Worm (Caenorhabditis elegans): Measurements from ENCODE around the gene C23H4.6.

DNA sequence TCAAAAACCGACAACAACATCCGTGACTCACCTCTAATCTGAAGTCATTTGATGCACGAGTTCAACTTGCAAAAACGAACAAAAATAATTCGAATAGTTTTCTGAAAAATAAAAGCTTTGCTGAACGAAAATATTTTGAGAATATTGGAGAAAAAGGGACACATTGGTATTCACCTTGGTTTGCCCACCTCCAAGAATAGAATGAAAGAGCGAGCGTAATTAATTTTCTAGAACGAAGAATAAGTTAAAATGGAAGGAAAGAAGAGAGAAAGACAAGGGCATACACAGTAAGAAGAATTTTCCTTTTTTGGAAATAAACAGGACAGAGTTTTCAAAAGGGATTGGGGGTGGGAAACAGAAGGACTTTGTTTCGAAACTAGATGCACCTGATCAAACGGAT is 22.6 kb upstream of the C23H4.6 start, which contains the start of gene cab-1:
- TF ChIP-seq ref-1 (GFP tag; conservative IDR thresholded peaks at IDR 0.05) (no peak), flt-1 (GFP tag; IDR thresholded peaks at IDR 0.05) (no peak), ztf-29 (GFP tag; IDR thresholded peaks at IDR 0.05) (no peak), tab-1 (GFP tag; IDR thresholded peaks at IDR 0.05) (no peak), ztf-23 (GFP tag; IDR thresholded peaks at IDR 0.05) (no peak), T22C8.4 (GFP tag; IDR thresholded peaks at IDR 0.05) (no peak), cog-1 (tag; optimal IDR thresholded peaks at IDR 0.05) (no peak), med-1 (GFP tag; optimal IDR thresholded peaks at IDR 0.05; ENCODE audit: insufficient read depth) (no peak)
